Worm (Caenorhabditis elegans): ENCODE data around the gene fbxb-45.
"Not testable (repeated sequence)": the region's sequence is repeated elsewhere in the genome, so short reads cannot be mapped to it uniquely, and the experiment has no call there.

DNA sequence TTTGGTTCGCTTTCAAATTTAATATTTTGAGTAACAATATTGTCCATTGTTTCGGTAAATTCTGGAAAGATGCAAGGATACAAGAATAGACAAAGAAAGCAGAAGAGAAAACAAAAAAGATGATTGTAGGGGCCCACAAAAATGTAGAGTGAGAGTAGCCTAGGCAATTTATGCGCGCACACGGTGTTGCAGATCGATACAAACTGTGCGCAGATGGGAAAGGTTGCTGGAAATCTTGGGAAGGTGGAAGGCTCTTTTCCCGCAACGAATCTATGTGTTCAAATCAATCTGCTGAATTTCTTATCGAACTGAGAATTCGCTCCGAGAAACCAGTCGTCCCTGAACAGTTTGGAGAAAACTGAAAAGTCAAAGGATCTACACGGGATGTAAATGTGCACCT lies 16.9 kb upstream of the fbxb-45 start, which contains the start of gene btb-10:
- TF ChIP-seq pes-1 (GFP tag; IDR thresholded peaks at IDR 0.05); ets-7 (tag; optimal IDR thresholded peaks at IDR 0.05); F13C5.2 (tag; optimal IDR thresholded peaks at IDR 0.05); tra-4 (tag; optimal IDR thresholded peaks at IDR 0.05); tbx-37 (GFP tag; conservative IDR thresholded peaks at IDR 0.05); B0310.2 (tag; optimal IDR thresholded peaks at IDR 0.05); ama-1 (optimal IDR thresholded peaks at IDR 0.05); hmbx-1 (tag; optimal IDR thresholded peaks at IDR 0.05); ceh-13 (GFP tag; optimal IDR thresholded peaks at IDR 0.05): not testable (repeated sequence)

Data from whole organism, early embryonic.